Worm (Caenorhabditis elegans) whole organism, L4 larva: Measurements from ENCODE around the gene Y51A2A.6.

ENCODE experiments used
- ceh-82 ChIP-seq: sonication (generic microtip); optimal IDR thresholded peaks from 2 replicates; lab custom pipeline; 2017; ENCODE audit warnings: missing biosample characterization, missing genetic modification characterization
- dmd-9 ChIP-seq: fragments of 200-800 bp; sonication (Bioruptor generic); IDR thresholded peaks from 2 replicates; pipeline ENCODE4 v1.3.6; 2022; ENCODE audit warnings: missing genetic modification reagents, missing genetic modification characterization, missing compliant biosample characterization
- gei-8 ChIP-seq: fragments of 200-800 bp; sonication (Bioruptor generic); optimal IDR thresholded peaks from 2 replicates; lab custom pipeline; 2018; ENCODE audit warnings: mild to moderate bottlenecking, missing genetic modification characterization, missing compliant biosample characterization
- hlh-11 ChIP-seq: fragments of 200-800 bp; sonication (Bioruptor generic); optimal IDR thresholded peaks from 2 replicates; lab custom pipeline; 2018; ENCODE audit warnings: mild to moderate bottlenecking, missing genetic modification characterization, missing compliant biosample characterization
- jun-1 ChIP-seq: fragments of 150-350 bp; optimal IDR thresholded peaks from 2 replicates; lab custom pipeline; 2014; ENCODE audit warnings: missing biosample characterization, missing genetic modification reagents, missing genetic modification characterization
- lin-13 ChIP-seq: fragments of 150-350 bp; optimal IDR thresholded peaks from 2 replicates; lab custom pipeline; 2014; ENCODE audit warnings: missing biosample characterization, missing genetic modification reagents, missing genetic modification characterization
- lin-39 ChIP-seq: fragments of 150-350 bp; optimal IDR thresholded peaks from 2 replicates; lab custom pipeline; 2014; ENCODE audit warnings: missing biosample characterization, missing genetic modification reagents, missing genetic modification characterization
- nhr-11 ChIP-seq: fragments of 150-350 bp; optimal IDR thresholded peaks from 2 replicates; lab custom pipeline; 2014; ENCODE audit warnings: missing biosample characterization, missing genetic modification characterization
- pqm-1 ChIP-seq: sonication (generic microtip); optimal IDR thresholded peaks from 2 replicates; lab custom pipeline; 2017; ENCODE audit warnings: missing biosample characterization, missing genetic modification characterization
- sdz-12 ChIP-seq: fragments of 200-800 bp; sonication (Bioruptor generic); optimal IDR thresholded peaks from 2 replicates; lab custom pipeline; 2018; ENCODE audit warnings: mild to moderate bottlenecking, missing genetic modification characterization, missing compliant biosample characterization
- unc-130 ChIP-seq: sonication (generic microtip); optimal IDR thresholded peaks from 2 replicates; lab custom pipeline; 2016; ENCODE audit warnings: missing genetic modification reagents, missing genetic modification characterization, missing compliant biosample characterization
- zip-2 ChIP-seq: fragments of 150-350 bp; optimal IDR thresholded peaks from 2 replicates; lab custom pipeline; 2014; ENCODE audit warnings: missing biosample characterization, missing genetic modification characterization
- ztf-11 ChIP-seq: fragments of 150-350 bp; optimal IDR thresholded peaks from 2 replicates; lab custom pipeline; 2014; ENCODE audit warnings: missing biosample characterization, missing genetic modification characterization

DNA sequence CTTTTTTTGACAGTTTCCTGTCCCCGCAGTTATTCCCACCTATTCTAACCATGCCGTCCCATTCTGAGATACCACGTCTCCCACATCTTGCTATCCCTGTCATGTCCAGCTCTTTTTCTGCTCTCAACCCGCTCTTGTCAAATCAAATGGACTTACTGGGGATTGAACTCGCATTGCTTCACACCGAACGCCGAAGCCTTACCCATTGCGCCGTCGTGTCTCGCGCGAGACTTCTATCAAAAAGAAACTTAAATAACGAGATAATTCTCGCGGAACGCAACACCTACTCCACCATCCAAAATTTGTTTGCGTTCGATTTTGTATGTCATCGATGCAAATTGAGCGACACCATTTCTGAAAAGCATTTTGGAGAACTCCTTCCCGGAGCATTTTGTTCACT lies 41.7 kb downstream of the Y51A2A.6 start:
- TF ChIP-seq jun-1 (no peak), zip-2 (tag; lab: Kevin White, UChicago) (no peak), nhr-11 (tag; lab: Kevin White, UChicago) (no peak), hlh-11 (tag; lab: Kevin White, UChicago) (no peak), ceh-82 (tag; lab: Kevin White, UChicago) (no peak), gei-8 (GFP tag; lab: Kevin White, UChicago) (no peak), unc-130 (GFP tag; lab: Kevin White, UChicago) (no peak), dmd-9 (no peak), lin-39 (tag; lab: Kevin White, UChicago) (no peak), lin-13 (GFP tag; lab: Kevin White, UChicago) (no peak), sdz-12 (GFP tag; lab: Kevin White, UChicago) (no peak), ztf-11 (no peak), pqm-1 (no peak)
